Fruit fly (Drosophila melanogaster): ENCODE measurements around the gene CG32235.

Gene CG32235

dm6 chr3L:4835005-4835404 lies 25.3 kb downstream of the CG32235 start:
- TF ChIP-seq CG8478 (optimal IDR thresholded peaks at IDR 0.05): no peak
- no peak for TF ChIP-seq CTCF (optimal IDR thresholded peaks at IDR 0.05)

- TF ChIP-seq CTCF (optimal IDR thresholded peaks at IDR 0.05) (no peak), CG8478 (optimal IDR thresholded peaks at IDR 0.05) (no peak)
These were observed 26.8 kb downstream of the CG32235 start, which contains the start of gene CG13708 for dm6 chr3L:4833491-4833890. CG13708 (minus strand) TSS chr3L:4833591.

dm6 chr3L:4825584-4825983 lies 34.7 kb downstream of the CG32235 start, which contains the start of the genes Dhc64C and LeuRS-m:
Dhc64C (minus strand) TSS chr3L:4825687.
LeuRS-m (plus strand) TSS chr3L:4825853.
- no peak for TF ChIP-seq CG8478 (optimal IDR thresholded peaks at IDR 0.05)
- TF ChIP-seq CTCF (optimal IDR thresholded peaks at IDR 0.05): peak; percentile 45 to 54

- TF ChIP-seq CTCF (optimal IDR thresholded peaks at IDR 0.05): no peak
- no peak for TF ChIP-seq CG8478 (optimal IDR thresholded peaks at IDR 0.05)
These were observed 35.7 kb downstream of the CG32235 start for dm6 chr3L:4824356-4825138.

- TF ChIP-seq CG8478 (optimal IDR thresholded peaks at IDR 0.05): no peak
- TF ChIP-seq CTCF (optimal IDR thresholded peaks at IDR 0.05): no peak
These were observed 46.1 kb downstream of the CG32235 start for dm6 chr3L:4814184-4814583.

All from S2 (cell line).